Worm (Caenorhabditis elegans) whole organism, L4 larva: Measurements from ENCODE around the gene har-1.

Experiments used
- egl-27 ChIP-seq: sonication (generic microtip); optimal IDR thresholded peaks from 3 replicates; lab custom pipeline; 2017; ENCODE audit warnings: missing biosample characterization, missing genetic modification reagents, missing genetic modification characterization
- madf-9 ChIP-seq: fragments of 200-800 bp; sonication (Bioruptor generic); conservative IDR thresholded peaks from 2 replicates; pipeline ENCODE4 v1.3.6; 2022; ENCODE audit warnings: missing genetic modification reagents, missing genetic modification characterization, missing compliant biosample characterization
- skn-1 ChIP-seq: fragments of 150-350 bp; optimal IDR thresholded peaks from 2 replicates; lab custom pipeline; 2014; ENCODE audit warnings: missing biosample characterization, missing genetic modification characterization
- unc-62 ChIP-seq, 3 experiments: fragments of 150-350 bp in 1 of 3; sonication (generic microtip); optimal IDR thresholded peaks in 2 of 3; peaks in 1 of 3; 1 replicate in 1 of 3; 2 replicates in 2 of 3; lab custom pipeline; 2014 to 2017; ENCODE audit warnings: missing biosample characterization in 3 of 3, missing genetic modification characterization in 3 of 3, missing genetic modification reagents in 3 of 3, missing genotype in 1 of 3

ce11 chrIII:4157298-4157697, 5.4 kb downstream of the har-1 start, which contains the start of gene C16C10.9:
- TF ChIP-seq unc-62 (GFP tag; optimal IDR thresholded peaks at IDR 0.05 in 1 of 2; lab: Kevin White, UChicago) (no peak), unc-62 (tag; optimal IDR thresholded peaks at IDR 0.05; lab: Kevin White, UChicago) (no peak), skn-1 (tag; lab: Kevin White, UChicago) (no peak), madf-9 (no peak), egl-27 (tag; lab: Kevin White, UChicago) (no peak)
